Fruit fly (Drosophila melanogaster) whole organism, embryonic: ENCODE data around the gene Cyp9f2.

Experiments used
- Abd-B ChIP-seq: fragments of 200-800 bp; sonication (Bioruptor generic); optimal IDR thresholded peaks from 2 replicates; lab custom pipeline; 2018; ENCODE audit warnings: missing biosample characterization, mild to moderate bottlenecking, missing genetic modification characterization, moderate library complexity
- Adf1 ChIP-seq: fragments of 200-800 bp; sonication (Bioruptor generic); IDR thresholded peaks from 2 replicates; pipeline ENCODE4 v1.3.6; 2022; ENCODE audit warnings: missing biosample characterization, missing genetic modification characterization
- BEAF-32 ChIP-seq: fragments of 200-800 bp; sonication (Bioruptor generic); optimal IDR thresholded peaks from 3 replicates; lab custom pipeline; 2017; ENCODE audit warnings: missing biosample characterization, missing genetic modification characterization, mild to moderate bottlenecking, moderate library complexity, missing genetic modification reagents
- CG10147 ChIP-seq: fragments of 200-800 bp; sonication (Bioruptor generic); optimal IDR thresholded peaks from 2 replicates; lab custom pipeline; 2019; ENCODE audit warnings: missing biosample characterization, mild to moderate bottlenecking, missing genetic modification characterization, moderate library complexity
- CG12659 ChIP-seq: fragments of 200-800 bp; sonication (Bioruptor generic); optimal IDR thresholded peaks from 3 replicates; lab custom pipeline; 2017; ENCODE audit warnings: mild to moderate bottlenecking, missing biosample characterization, missing genetic modification reagents, missing genetic modification characterization
- CG13287 ChIP-seq: fragments of 200-800 bp; sonication (Bioruptor generic); IDR thresholded peaks from 2 replicates; pipeline ENCODE4 v1.3.6; 2022; ENCODE audit warnings: missing biosample characterization, missing genetic modification characterization; ENCODE audit not compliant: partially characterized antibody
- CG2889 ChIP-seq: fragments of 200-800 bp; sonication (Bioruptor generic); IDR thresholded peaks from 3 replicates; pipeline ENCODE4 v1.3.6; 2022; ENCODE audit warnings: missing biosample characterization, missing genetic modification characterization
- CG34422 ChIP-seq: fragments of 200-800 bp; sonication (Bioruptor generic); IDR thresholded peaks from 3 replicates; pipeline ENCODE4 v1.3.6; 2022; ENCODE audit warnings: missing biosample characterization, missing genetic modification characterization
- CG7928 ChIP-seq: fragments of 200-800 bp; sonication (Bioruptor generic); optimal IDR thresholded peaks from 2 replicates; lab custom pipeline; 2017; ENCODE audit warnings: missing biosample characterization, mild to moderate bottlenecking, missing genetic modification characterization
- D19A ChIP-seq: fragments of 200-800 bp; optimal IDR thresholded peaks from 3 replicates; lab custom pipeline; 2019; ENCODE audit warnings: missing biosample characterization, mild to moderate bottlenecking, missing genetic modification characterization, moderate library complexity
- E2f2 ChIP-seq: fragments of 200-800 bp; sonication (Bioruptor generic); IDR thresholded peaks from 2 replicates; pipeline ENCODE4 v1.3.6; 2022; ENCODE audit warnings: missing biosample characterization, missing genetic modification characterization
- Ets65A ChIP-seq: fragments of 200-800 bp; sonication (Bioruptor generic); peaks from one replicate; lab custom pipeline; 2016; ENCODE audit warnings: missing biosample characterization, missing genetic modification characterization
- HLH4C ChIP-seq: fragments of 200-800 bp; sonication (Bioruptor generic); IDR thresholded peaks from 3 replicates; pipeline ENCODE4 v1.3.6; 2022; ENCODE audit warnings: missing biosample characterization, missing genetic modification characterization; ENCODE audit not compliant: partially characterized antibody
- HmgZ ChIP-seq: fragments of 200-800 bp; sonication (Bioruptor generic); optimal IDR thresholded peaks from 2 replicates; lab custom pipeline; 2018; ENCODE audit warnings: missing biosample characterization, mild to moderate bottlenecking, missing genetic modification characterization
- Hmr ChIP-seq: fragments of 200-800 bp; sonication (Bioruptor generic); optimal IDR thresholded peaks from 3 replicates; lab custom pipeline; 2017; ENCODE audit warnings: mild to moderate bottlenecking, missing biosample characterization, missing genetic modification reagents, missing genetic modification characterization
- Kr ChIP-seq: fragments of 200-800 bp; sonication (Bioruptor generic); optimal IDR thresholded peaks from 2 replicates; lab custom pipeline; 2017; ENCODE audit warnings: missing biosample characterization, mild to moderate bottlenecking, missing genetic modification characterization
- PHDP ChIP-seq: fragments of 200-800 bp; sonication (Bioruptor generic); optimal IDR thresholded peaks from 3 replicates; lab custom pipeline; 2018; ENCODE audit warnings: missing biosample characterization, mild to moderate bottlenecking, missing genetic modification characterization, moderate library complexity
- Sry-β ChIP-seq: fragments of 200-800 bp; sonication (Bioruptor generic); optimal IDR thresholded peaks from 2 replicates; lab custom pipeline; 2018; ENCODE audit warnings: missing biosample characterization, mild to moderate bottlenecking, missing genetic modification characterization, moderate library complexity
- amos ChIP-seq: fragments of 200-800 bp; sonication (Bioruptor generic); IDR thresholded peaks from 2 replicates; pipeline ENCODE4 v1.3.6; 2022; ENCODE audit warnings: missing biosample characterization, missing genetic modification characterization; ENCODE audit not compliant: partially characterized antibody
- ato ChIP-seq: fragments of 200-800 bp; sonication (Bioruptor generic); IDR thresholded peaks from 2 replicates; pipeline ENCODE4 v1.3.6; 2022; ENCODE audit warnings: missing biosample characterization, missing genetic modification characterization; ENCODE audit not compliant: partially characterized antibody
- bab2 ChIP-seq: fragments of 200-800 bp; sonication (Bioruptor generic); optimal IDR thresholded peaks from 2 replicates; lab custom pipeline; 2016; ENCODE audit warnings: missing biosample characterization, missing genetic modification characterization
- bbx ChIP-seq: fragments of 200-800 bp; sonication (Bioruptor generic); IDR thresholded peaks from 2 replicates; pipeline ENCODE4 v1.3.6; 2022; ENCODE audit warnings: missing biosample characterization, missing genetic modification characterization; ENCODE audit not compliant: partially characterized antibody
- bigmax ChIP-seq: fragments of 200-800 bp; sonication (Bioruptor generic); optimal IDR thresholded peaks from 2 replicates; lab custom pipeline; 2018; ENCODE audit warnings: missing biosample characterization, mild to moderate bottlenecking, missing genetic modification characterization
- cas ChIP-seq: fragments of 200-800 bp; sonication (Bioruptor generic); IDR thresholded peaks from 2 replicates; pipeline ENCODE4 v1.3.6; 2022; ENCODE audit warnings: missing biosample characterization, missing genetic modification characterization
- chm ChIP-seq: fragments of 200-800 bp; sonication (Bioruptor generic); IDR thresholded peaks from 2 replicates; pipeline ENCODE4 v1.3.6; 2022; ENCODE audit warnings: missing biosample characterization, missing genetic modification characterization
- crp ChIP-seq, 2 experiments: fragments of 200-800 bp; sonication (Bioruptor generic); optimal IDR thresholded peaks; 2 replicates in 1 of 2; 3 replicates in 1 of 2; lab custom pipeline; 2017; ENCODE audit warnings: missing biosample characterization in 2 of 2, missing genetic modification characterization in 2 of 2, mild to moderate bottlenecking in 1 of 2, moderate library complexity in 1 of 2
- dpn ChIP-seq, 2 experiments: fragments of 200-800 bp; sonication (Bioruptor generic); optimal IDR thresholded peaks; 3 replicates each; lab custom pipeline; 2016; ENCODE audit warnings: missing biosample characterization in 2 of 2, missing genetic modification characterization in 2 of 2
- gfzf ChIP-seq: fragments of 200-800 bp; sonication (Bioruptor generic); optimal IDR thresholded peaks from 2 replicates; lab custom pipeline; 2016; ENCODE audit warnings: missing biosample characterization, mild to moderate bottlenecking, missing genetic modification characterization, moderate library complexity
- her ChIP-seq: fragments of 200-800 bp; sonication (Bioruptor generic); optimal IDR thresholded peaks from 2 replicates; lab custom pipeline; 2016; ENCODE audit warnings: missing biosample characterization, missing genetic modification characterization
- inv ChIP-seq: fragments of 200-800 bp; sonication (Bioruptor generic); IDR thresholded peaks from 2 replicates; pipeline ENCODE4 v1.3.6; 2022; ENCODE audit warnings: missing biosample characterization, missing genetic modification characterization; ENCODE audit not compliant: partially characterized antibody
- jumu ChIP-seq: fragments of 200-800 bp; sonication (Bioruptor generic); optimal IDR thresholded peaks from 3 replicates; lab custom pipeline; 2016; ENCODE audit warnings: missing biosample characterization, missing genetic modification characterization
- lbe ChIP-seq: fragments of 200-800 bp; sonication (Bioruptor generic); optimal IDR thresholded peaks from 2 replicates; lab custom pipeline; 2016; ENCODE audit warnings: missing biosample characterization, mild to moderate bottlenecking, missing genetic modification characterization
- lov ChIP-seq, 2 experiments: fragments of 200-800 bp in 1 of 2; fragments of >200 bp in 1 of 2; sonication (Bioruptor generic) in 1 of 2; IDR thresholded peaks in 1 of 2; optimal IDR thresholded peaks in 1 of 2; 2 replicates in 1 of 2; 3 replicates in 1 of 2; pipeline versions ENCODE4 v1.3.6 to Lab custom; 2017 to 2022; ENCODE audit warnings: missing biosample characterization in 1 of 2, missing genetic modification characterization in 1 of 2
- mld ChIP-seq: fragments of 200-800 bp; sonication (Bioruptor generic); IDR thresholded peaks from 3 replicates; pipeline ENCODE4 v1.3.6; 2022; ENCODE audit warnings: missing biosample characterization, missing genetic modification characterization; ENCODE audit not compliant: partially characterized antibody
- nerfin-2 ChIP-seq: fragments of 200-800 bp; sonication (Bioruptor generic); IDR thresholded peaks from 2 replicates; pipeline ENCODE4 v1.3.6; 2022; ENCODE audit warnings: missing biosample characterization, missing genetic modification characterization; ENCODE audit not compliant: partially characterized antibody
- ro ChIP-seq: fragments of 200-800 bp; sonication (Bioruptor generic); IDR thresholded peaks from 2 replicates; pipeline ENCODE4 v1.3.6; 2022; ENCODE audit warnings: missing biosample characterization, missing genetic modification characterization
- run ChIP-seq: fragments of 200-800 bp; sonication (Bioruptor generic); optimal IDR thresholded peaks from 3 replicates; lab custom pipeline; 2018; ENCODE audit warnings: missing biosample characterization, mild to moderate bottlenecking, missing genetic modification characterization
- sd ChIP-seq: fragments of 200-800 bp; sonication (Bioruptor generic); optimal IDR thresholded peaks from 3 replicates; lab custom pipeline; 2018; ENCODE audit warnings: missing biosample characterization, mild to moderate bottlenecking, missing genetic modification characterization, moderate library complexity
- sna ChIP-seq: fragments of 200-800 bp; sonication (Bioruptor generic); IDR thresholded peaks from 2 replicates; pipeline ENCODE4 v1.3.6; 2022; ENCODE audit warnings: missing biosample characterization, missing genetic modification characterization; ENCODE audit not compliant: partially characterized antibody
- so ChIP-seq: fragments of 200-800 bp; sonication (Bioruptor generic); IDR thresholded peaks from 3 replicates; pipeline ENCODE4 v1.3.6; 2022; ENCODE audit warnings: missing biosample characterization, missing genetic modification characterization
- stc ChIP-seq: fragments of 200-800 bp; sonication (Bioruptor generic); IDR thresholded peaks from 2 replicates; pipeline ENCODE4 v1.3.6; 2022; ENCODE audit warnings: missing biosample characterization, missing genetic modification characterization
- sug ChIP-seq: fragments of 200-800 bp; optimal IDR thresholded peaks from 2 replicates; lab custom pipeline; 2019; ENCODE audit warnings: missing biosample characterization, mild to moderate bottlenecking, missing genetic modification characterization, moderate library complexity
- tna ChIP-seq: fragments of 200-800 bp; sonication (Bioruptor generic); IDR thresholded peaks from 2 replicates; pipeline ENCODE4 v1.3.6; 2022; ENCODE audit warnings: missing biosample characterization, missing genetic modification characterization; ENCODE audit not compliant: partially characterized antibody
- unc-4 ChIP-seq: fragments of 200-800 bp; sonication (Bioruptor generic); IDR thresholded peaks from 2 replicates; pipeline ENCODE4 v1.3.6; 2022; ENCODE audit warnings: missing biosample characterization, missing genetic modification characterization; ENCODE audit not compliant: partially characterized antibody
- wek ChIP-seq: fragments of 200-800 bp; sonication (Bioruptor generic); optimal IDR thresholded peaks from 3 replicates; lab custom pipeline; 2018; ENCODE audit warnings: missing biosample characterization, mild to moderate bottlenecking, missing genetic modification characterization, moderate library complexity
- zen ChIP-seq: fragments of 200-800 bp; sonication (Bioruptor generic); optimal IDR thresholded peaks from 3 replicates; lab custom pipeline; 2018; ENCODE audit warnings: missing biosample characterization, mild to moderate bottlenecking, missing genetic modification characterization, moderate library complexity
- zen2 ChIP-seq: fragments of 200-800 bp; sonication (Bioruptor generic); IDR thresholded peaks from 3 replicates; pipeline ENCODE4 v1.3.6; 2022; ENCODE audit warnings: missing biosample characterization, missing genetic modification characterization; ENCODE audit not compliant: partially characterized antibody

The Cyp9f2 gene

DNA sequence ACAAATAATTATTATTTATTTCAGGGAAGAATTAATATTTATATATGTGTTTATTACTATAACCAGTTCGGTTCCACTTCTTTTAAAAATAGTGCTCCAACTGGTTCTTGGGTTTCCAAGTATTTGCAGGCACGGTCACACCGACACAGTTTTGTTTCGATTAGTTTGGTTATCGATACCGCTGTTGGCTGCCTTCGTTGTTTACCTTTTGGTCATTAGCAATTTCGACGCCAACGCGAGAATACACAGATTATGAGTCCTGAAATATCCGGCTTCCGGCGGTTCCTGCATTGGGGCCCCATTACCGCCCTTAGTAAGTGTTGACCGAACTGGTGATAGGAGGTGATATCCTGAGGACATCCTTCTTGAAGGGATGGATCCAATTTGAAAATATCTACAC is 2.3 kb upstream of the Cyp9f2 start, which contains the start of gene CG5196 (continued):
- TF ChIP-seq CG12659 (GFP tag; lab: Kevin White, UChicago) (peak; percentile 78), lov (optimal IDR thresholded peaks at IDR 0.05; lab: Kevin White, UChicago) (no peak), lov (GFP tag; IDR thresholded peaks at IDR 0.05; lab: Robert Waterston, UW) (0 out of 3 replicates have a peak, but pooled peaks have one; percentile 16), her (GFP tag; lab: Kevin White, UChicago) (peak; percentile 13), sd (peak; percentile 30), Adf1 (GFP tag; lab: Robert Waterston, UW) (peak; percentile 36; the same call in 1 of the 2 replicates), D19A (tag; lab: Kevin White, UChicago) (peak; percentile 1), bbx (GFP tag; lab: Robert Waterston, UW) (peak; percentile 77), Sry-β (GFP tag; lab: Kevin White, UChicago) (peak; percentile 34), chm (GFP tag; lab: Robert Waterston, UW) (peak; percentile 43; the same call in 1 of the 2 replicates), CG13287 (GFP tag; lab: Robert Waterston, UW) (peak; percentile 84), lbe (GFP tag; lab: Kevin White, UChicago) (peak; percentile 66), wek (peak; percentile 9), zen (peak; percentile 89), bab2 (no peak), run (no peak), sug (tag; lab: Kevin White, UChicago) (peak; percentile 51), Ets65A (GFP tag; lab: Kevin White, UChicago) (no peak), nerfin-2 (GFP tag; lab: Robert Waterston, UW) (peak; percentile 58; the same call in 1 of the 2 replicates), so (GFP tag; lab: Robert Waterston, UW) (0 out of 3 replicates have a peak, but pooled peaks have one; percentile 25), ro (no peak), unc-4 (GFP tag; lab: Robert Waterston, UW) (peak; percentile 73), CG34422 (peak; percentile 84; the same call in 2 of the 3 replicates), sna (GFP tag; lab: Robert Waterston, UW) (peak; percentile 60), cas (GFP tag; lab: Robert Waterston, UW) (no peak), Hmr (peak; percentile 41), E2f2 (peak; percentile 87), CG10147 (peak; percentile 13), HmgZ (tag; lab: Kevin White, UChicago) (peak; percentile 81), amos (GFP tag; lab: Robert Waterston, UW) (peak; percentile 76), ato (GFP tag; lab: Robert Waterston, UW) (peak; percentile 57; the same call in 1 of the 2 replicates), mld (GFP tag; lab: Robert Waterston, UW) (peak; percentile 58; the same call in 2 of the 3 replicates), gfzf (GFP tag; lab: Kevin White, UChicago) (peak; percentile 75), jumu (GFP tag; lab: Kevin White, UChicago) (peak; percentile 5), inv (peak; percentile 51; the same call in 1 of the 2 replicates), Abd-B (GFP tag; lab: Kevin White, UChicago) (peak; percentile 43), BEAF-32 (peak; percentile 73), crp (GFP tag; optimal IDR thresholded peaks at IDR 0.05; lab: Kevin White, UChicago) (no peak), HLH4C (GFP tag; lab: Robert Waterston, UW) (peak; percentile 70), dpn (GFP tag; optimal IDR thresholded peaks at IDR 0.05; lab: Kevin White, UChicago) (no peak), CG2889 (GFP tag; lab: Robert Waterston, UW) (no peak), zen2 (GFP tag; lab: Robert Waterston, UW) (peak; percentile 74), CG7928 (GFP tag; lab: Kevin White, UChicago) (peak; percentile 7), stc (GFP tag; lab: Robert Waterston, UW) (0 out of 2 replicates have a peak, but pooled peaks have one; percentile 25), Kr (no peak), bigmax (GFP tag; lab: Kevin White, UChicago) (peak; percentile 47), tna (peak; percentile 52), PHDP (tag; lab: Kevin White, UChicago) (peak; percentile 40)
